Fruit fly (Drosophila melanogaster) whole organism, wandering third instar larva: ENCODE data around the gene CG4594.

Source experiments
- Abd-B ChIP-seq: fragments of >200 bp; optimal IDR thresholded peaks from 2 replicates; lab custom pipeline; 2017; ENCODE audit warnings: missing biosample characterization, missing genetic modification characterization
- CG32264 ChIP-seq: fragments of 200-800 bp; sonication (Bioruptor generic); optimal IDR thresholded peaks from 2 replicates; lab custom pipeline; 2016; ENCODE audit warnings: missing biosample characterization, missing genetic modification characterization
- CG9705 ChIP-seq: fragments of 200-800 bp; sonication (Bioruptor generic); optimal IDR thresholded peaks from 2 replicates; lab custom pipeline; 2018; ENCODE audit warnings: missing biosample characterization, mild to moderate bottlenecking, missing genetic modification characterization
- CrebA ChIP-seq: fragments of 200-800 bp; sonication (Bioruptor generic); optimal IDR thresholded peaks from 2 replicates; lab custom pipeline; 2016; ENCODE audit warnings: missing biosample characterization, mild to moderate bottlenecking, missing genetic modification characterization, borderline replicate concordance
- Dif ChIP-seq: fragments of 200-275, 200-300 bp; sonication (Bioruptor generic); optimal IDR thresholded peaks from 2 replicates; lab custom pipeline; 2018; ENCODE audit warnings: missing biosample characterization, missing genetic modification characterization; ENCODE audit not compliant: partially characterized antibody
- GATAd ChIP-seq: sonication (Bioruptor generic); optimal IDR thresholded peaks from 2 replicates; lab custom pipeline; 2016; ENCODE audit warnings: missing biosample characterization, missing genetic modification characterization
- HLH106 ChIP-seq: fragments of 200-800 bp; optimal IDR thresholded peaks from 3 replicates; lab custom pipeline; 2019; ENCODE audit warnings: missing biosample characterization, mild to moderate bottlenecking, missing genetic modification characterization, moderate library complexity
- Hnf4 ChIP-seq: fragments of 200-800 bp; sonication (Bioruptor generic); optimal IDR thresholded peaks from 2 replicates; lab custom pipeline; 2016; ENCODE audit warnings: missing biosample characterization, mild to moderate bottlenecking, missing genetic modification characterization
- Hr78 ChIP-seq: fragments of >200 bp; optimal IDR thresholded peaks from 2 replicates; lab custom pipeline; 2017; ENCODE audit warnings: missing biosample characterization, missing genetic modification characterization
- Hr83 ChIP-seq: fragments of 200-300 bp; sonication (Bioruptor generic); optimal IDR thresholded peaks from 2 replicates; lab custom pipeline; 2016; ENCODE audit warnings: missing biosample characterization, mild to moderate bottlenecking, missing genetic modification characterization, moderate library complexity; ENCODE audit not compliant: poor library complexity, severe bottlenecking
- Jra ChIP-seq: sonication (Bioruptor generic); optimal IDR thresholded peaks from 2 replicates; lab custom pipeline; 2016; ENCODE audit warnings: missing biosample characterization, missing genetic modification characterization
- Mio ChIP-seq: sonication (Bioruptor generic); optimal IDR thresholded peaks from 2 replicates; lab custom pipeline; 2016; ENCODE audit warnings: missing biosample characterization, missing genetic modification characterization
- Myc ChIP-seq: fragments of >200 bp; optimal IDR thresholded peaks from 2 replicates; lab custom pipeline; 2017
- N ChIP-seq: fragments of >200 bp; optimal IDR thresholded peaks from 2 replicates; lab custom pipeline; 2018; ENCODE audit warnings: missing biosample characterization, missing external identifiers, missing genetic modification characterization
- OdsH ChIP-seq: fragments of 200-800 bp; sonication (Bioruptor generic); optimal IDR thresholded peaks from 2 replicates; lab custom pipeline; 2016; ENCODE audit warnings: missing biosample characterization, mild to moderate bottlenecking, missing genetic modification characterization
- Rel ChIP-seq, 2 experiments: fragments of 200-800 bp; sonication (Bioruptor generic) in 1 of 2; optimal IDR thresholded peaks; 2 replicates in 1 of 2; 3 replicates in 1 of 2; lab custom pipeline; 2016 to 2019; ENCODE audit warnings: mild to moderate bottlenecking in 2 of 2, missing biosample characterization in 2 of 2, missing genetic modification characterization in 2 of 2, moderate library complexity in 1 of 2
- Sp1 ChIP-seq: fragments of 200-800 bp; sonication (Bioruptor generic); optimal IDR thresholded peaks from 3 replicates; lab custom pipeline; 2019; ENCODE audit warnings: missing biosample characterization, mild to moderate bottlenecking, missing genetic modification characterization, moderate library complexity
- Vsx2 ChIP-seq: fragments of 200-300, 225-300 bp; sonication (Bioruptor generic); optimal IDR thresholded peaks from 2 replicates; lab custom pipeline; 2018; ENCODE audit warnings: missing biosample characterization, missing genetic modification characterization; ENCODE audit not compliant: partially characterized antibody
- br ChIP-seq: fragments of 200-800 bp; sonication (Bioruptor generic); optimal IDR thresholded peaks from 2 replicates; lab custom pipeline; 2016; ENCODE audit warnings: missing biosample characterization, missing genetic modification characterization
- brk ChIP-seq: fragments of 200-800 bp; sonication (Bioruptor generic); optimal IDR thresholded peaks from 2 replicates; lab custom pipeline; 2016; ENCODE audit warnings: missing biosample characterization, mild to moderate bottlenecking, missing genetic modification characterization
- dl ChIP-seq, 2 experiments: fragments of 175-275, 200-275 bp in 1 of 2; fragments of 200-275 bp in 1 of 2; sonication (Bioruptor generic); optimal IDR thresholded peaks; lab custom pipeline; 2018; ENCODE audit warnings: mild to moderate bottlenecking in 2 of 2, missing biosample characterization in 2 of 2, missing genetic modification characterization in 2 of 2, moderate library complexity in 2 of 2; ENCODE audit not compliant: partially characterized antibody in 2 of 2, insufficient read depth in 1 of 2
- dmrt93B ChIP-seq: fragments of 200-800 bp; sonication (Bioruptor generic); optimal IDR thresholded peaks from 2 replicates; lab custom pipeline; 2018; ENCODE audit warnings: missing biosample characterization, mild to moderate bottlenecking, missing genetic modification characterization
- dsf ChIP-seq: sonication (Bioruptor generic); optimal IDR thresholded peaks from 2 replicates; lab custom pipeline; 2016; ENCODE audit warnings: missing biosample characterization, missing genetic modification characterization, borderline replicate concordance
- ey ChIP-seq: fragments of 200-800 bp; sonication (Bioruptor generic); optimal IDR thresholded peaks from 2 replicates; lab custom pipeline; 2016; ENCODE audit warnings: missing biosample characterization, missing genetic modification characterization
- foxo ChIP-seq, 2 experiments: fragments of 200-800 bp; sonication (Bioruptor generic); optimal IDR thresholded peaks; 2 replicates in 1 of 2; 3 replicates in 1 of 2; lab custom pipeline; 2016 to 2017; ENCODE audit warnings: missing biosample characterization in 2 of 2, missing genetic modification characterization in 2 of 2
- fru ChIP-seq: fragments of 200-800 bp; sonication (Bioruptor generic); optimal IDR thresholded peaks from 3 replicates; lab custom pipeline; 2016; ENCODE audit warnings: missing biosample characterization, mild to moderate bottlenecking, missing genetic modification characterization
- h ChIP-seq: fragments of 200-800 bp; sonication (Bioruptor generic); optimal IDR thresholded peaks from 3 replicates; lab custom pipeline; 2016; ENCODE audit warnings: missing biosample characterization, mild to moderate bottlenecking, missing genetic modification characterization
- jim ChIP-seq: fragments of 175-275, 200-325 bp; sonication (Bioruptor generic); optimal IDR thresholded peaks from 2 replicates; lab custom pipeline; 2016; ENCODE audit warnings: missing biosample characterization, mild to moderate bottlenecking, missing genetic modification characterization
- lola ChIP-seq: fragments of >200 bp; optimal IDR thresholded peaks from 2 replicates; lab custom pipeline; 2017; ENCODE audit warnings: missing biosample characterization, missing genetic modification characterization
- pan ChIP-seq: fragments of >200 bp; optimal IDR thresholded peaks from 2 replicates; lab custom pipeline; 2017
- psq ChIP-seq: fragments of 200-800 bp; sonication (Bioruptor generic); optimal IDR thresholded peaks from 3 replicates; lab custom pipeline; 2017; ENCODE audit warnings: missing biosample characterization, mild to moderate bottlenecking, missing genetic modification characterization, moderate library complexity
- rgr ChIP-seq: fragments of 200-800 bp; sonication (Bioruptor generic); optimal IDR thresholded peaks from 3 replicates; lab custom pipeline; 2016; ENCODE audit warnings: missing biosample characterization, mild to moderate bottlenecking, missing genetic modification characterization
- sage ChIP-seq: fragments of 200-800 bp; sonication (Bioruptor generic); optimal IDR thresholded peaks from 2 replicates; lab custom pipeline; 2016; ENCODE audit warnings: missing biosample characterization, mild to moderate bottlenecking, missing genetic modification characterization
- sv ChIP-seq: fragments of 200-800 bp; sonication (Bioruptor generic); optimal IDR thresholded peaks from 3 replicates; lab custom pipeline; 2016; ENCODE audit warnings: missing biosample characterization, missing genetic modification characterization
- tai ChIP-seq: sonication (Bioruptor generic); optimal IDR thresholded peaks from 2 replicates; lab custom pipeline; 2016; ENCODE audit warnings: missing biosample characterization, missing genetic modification characterization
- usp ChIP-seq: fragments of >200 bp; optimal IDR thresholded peaks from 2 replicates; lab custom pipeline; 2017; ENCODE audit warnings: missing biosample characterization, missing genetic modification characterization
- woc ChIP-seq: sonication (Bioruptor generic); optimal IDR thresholded peaks from 2 replicates; lab custom pipeline; 2016; ENCODE audit warnings: missing biosample characterization, mild to moderate bottlenecking, missing genetic modification characterization

Gene CG4594

DNA sequence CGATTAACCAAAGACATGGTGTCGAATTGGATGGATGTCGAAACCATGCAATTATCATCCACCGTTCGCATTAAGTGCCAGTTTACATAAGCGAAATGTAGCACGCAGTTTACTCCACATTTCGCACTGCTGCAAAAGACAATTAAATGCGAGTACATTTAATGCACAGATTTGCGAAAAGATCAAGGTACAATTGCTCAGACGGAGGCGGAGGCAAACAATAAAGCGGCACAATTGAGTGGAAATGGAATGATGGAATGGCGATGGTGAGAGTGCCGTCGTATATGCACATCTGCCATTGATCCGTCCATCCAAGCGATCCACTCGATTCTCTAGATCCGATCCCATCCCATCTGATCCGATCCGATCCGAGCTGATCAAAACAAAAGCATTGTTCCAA lies 25.1 kb downstream of the CG4594 start:
- TF ChIP-seq Hnf4 (peak; percentile 39), Rel (GFP tag; optimal IDR thresholded peaks at IDR 0.05; lab: Kevin White, UChicago) (no peak), Rel (tag; optimal IDR thresholded peaks at IDR 0.05; lab: Kevin White, UChicago) (no peak)
- TF ChIP-seq, all 38 proteins: peak for 1

DNA sequence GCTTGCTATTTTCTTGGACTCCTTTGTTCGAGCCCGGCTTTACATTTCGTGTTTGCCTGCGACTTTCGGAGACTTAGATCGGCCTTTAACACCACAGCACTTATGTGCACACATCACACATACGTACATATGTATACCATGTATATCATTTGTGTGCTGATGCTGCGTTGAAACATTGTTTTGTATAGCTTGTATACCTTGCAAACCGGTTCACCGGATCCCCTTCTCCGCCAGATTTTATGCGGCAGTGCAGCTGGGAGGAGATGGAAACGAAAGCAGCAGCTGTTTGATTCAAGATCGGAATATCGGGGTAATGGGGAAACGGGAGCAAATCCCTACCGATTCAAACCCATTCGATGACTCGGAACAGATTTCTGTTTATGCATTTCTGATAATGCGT lies 26.1 kb downstream of the CG4594 start:
- TF ChIP-seq lola (GFP tag; lab: Kevin White, UChicago): no peak
- peak; percentile 62 for TF ChIP-seq Hr83 (GFP tag; lab: Kevin White, UChicago)
- no peak for TF ChIP-seq Abd-B (GFP tag; lab: Kevin White, UChicago)
- no peak for TF ChIP-seq N (GFP tag; lab: Kevin White, UChicago)
- TF ChIP-seq Myc (lab: Kevin White, UChicago): no peak
- TF ChIP-seq psq: no peak
- TF ChIP-seq Dif (GFP tag; lab: Kevin White, UChicago): peak; percentile 75
- no peak for TF ChIP-seq CG32264
- TF ChIP-seq usp (GFP tag; lab: Kevin White, UChicago): no peak
- no peak for TF ChIP-seq fru (GFP tag; lab: Kevin White, UChicago)
- TF ChIP-seq OdsH: no peak
- peak; percentile 56 for TF ChIP-seq Vsx2 (GFP tag; lab: Kevin White, UChicago)
- TF ChIP-seq woc (GFP tag; lab: Kevin White, UChicago): no peak
- TF ChIP-seq CG9705 (GFP tag; lab: Kevin White, UChicago): no peak
- no peak for TF ChIP-seq Sp1 (GFP tag; lab: Kevin White, UChicago)
- no peak for TF ChIP-seq brk (GFP tag; lab: Kevin White, UChicago)
- no peak for TF ChIP-seq GATAd (GFP tag; lab: Kevin White, UChicago)
- no peak for TF ChIP-seq dmrt93B (GFP tag; lab: Kevin White, UChicago)
- TF ChIP-seq rgr (GFP tag; lab: Kevin White, UChicago): no peak
- TF ChIP-seq jim (GFP tag; lab: Kevin White, UChicago): no peak
- TF ChIP-seq, all 38 proteins: peak for 3

DNA sequence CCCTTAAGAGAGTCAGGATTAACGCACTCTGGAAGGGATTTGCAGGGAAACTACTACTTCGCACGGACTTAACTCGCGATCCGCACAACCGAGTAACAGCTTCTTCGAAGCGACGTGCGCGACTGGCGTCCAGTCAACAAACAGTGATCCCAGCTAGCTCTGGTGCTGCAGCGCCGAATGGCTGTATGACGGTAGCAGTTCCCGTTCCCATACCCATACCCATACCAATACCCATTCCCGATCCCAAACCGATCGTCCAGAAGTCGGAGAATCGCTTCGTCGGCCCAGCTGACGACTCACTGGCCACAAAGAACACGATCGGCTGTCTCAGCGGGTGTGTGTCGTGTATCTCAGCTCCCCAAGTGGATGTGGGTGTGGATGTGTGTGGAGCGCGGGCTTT lies 27.3 kb downstream of the CG4594 start, which contains the start of gene CG5853:
Gene CG5853 (minus strand): TSS at position 384 of the 400 bp plus-strand sequence.
- TF ChIP-seq foxo (GFP tag; optimal IDR thresholded peaks at IDR 0.05; lab: Kevin White, UChicago): peak in 1 of 2 experiments; percentile 29
- TF ChIP-seq lola (GFP tag; lab: Kevin White, UChicago): no peak
- peak; percentile 76 for TF ChIP-seq Rel (GFP tag; optimal IDR thresholded peaks at IDR 0.05; lab: Kevin White, UChicago)
- TF ChIP-seq Rel (tag; optimal IDR thresholded peaks at IDR 0.05; lab: Kevin White, UChicago): peak; percentile 69
- TF ChIP-seq Myc (lab: Kevin White, UChicago): no peak
- TF ChIP-seq Mio: no peak
- peak; percentile 59 for TF ChIP-seq rgr (GFP tag; lab: Kevin White, UChicago)
- peak; percentile 34 for TF ChIP-seq jim (GFP tag; lab: Kevin White, UChicago)
- TF ChIP-seq Jra (GFP tag; lab: Kevin White, UChicago): peak; percentile 25
- peak; percentile 94 for TF ChIP-seq Hr83 (GFP tag; lab: Kevin White, UChicago)
- TF ChIP-seq woc (GFP tag; lab: Kevin White, UChicago): peak; percentile 17
- TF ChIP-seq CrebA (GFP tag; lab: Kevin White, UChicago): no peak
- no peak for TF ChIP-seq tai (GFP tag; lab: Kevin White, UChicago)
- TF ChIP-seq usp (GFP tag; lab: Kevin White, UChicago): no peak
- peak; percentile 87 for TF ChIP-seq Dif (GFP tag; lab: Kevin White, UChicago)
- no peak for TF ChIP-seq HLH106 (tag; lab: Kevin White, UChicago)
- TF ChIP-seq Hr78: no peak
- TF ChIP-seq ey: peak; percentile 19
- peak; percentile 36 for TF ChIP-seq Sp1 (GFP tag; lab: Kevin White, UChicago)
- peak; percentile 76 for TF ChIP-seq Hnf4
- no peak for TF ChIP-seq N (GFP tag; lab: Kevin White, UChicago)
- TF ChIP-seq Abd-B (GFP tag; lab: Kevin White, UChicago): no peak
- no peak for TF ChIP-seq pan
- peak; percentile 46 for TF ChIP-seq br (GFP tag; lab: Kevin White, UChicago)
- TF ChIP-seq dsf (GFP tag; lab: Kevin White, UChicago): no peak
- TF ChIP-seq h (GFP tag; lab: Kevin White, UChicago): peak; percentile 73
- TF ChIP-seq CG9705 (GFP tag; lab: Kevin White, UChicago): no peak
- TF ChIP-seq brk (GFP tag; lab: Kevin White, UChicago): peak; percentile 1
- no peak for TF ChIP-seq sv (GFP tag; lab: Kevin White, UChicago)
- TF ChIP-seq dl (GFP tag; optimal IDR thresholded peaks at IDR 0.05; lab: Kevin White, UChicago; ENCODE audit: insufficient read depth in 1 of 2, partially characterized antibody in 2 of 2): peak; percentile 52 to 64
- TF ChIP-seq Vsx2 (GFP tag; lab: Kevin White, UChicago): peak; percentile 47
- no peak for TF ChIP-seq psq
- no peak for TF ChIP-seq GATAd (GFP tag; lab: Kevin White, UChicago)
- TF ChIP-seq fru (GFP tag; lab: Kevin White, UChicago): peak; percentile 52
- peak; percentile 13 for TF ChIP-seq OdsH
- no peak for TF ChIP-seq sage (GFP tag; lab: Kevin White, UChicago)
- TF ChIP-seq CG32264: no peak
